Worm (Caenorhabditis elegans): Measurements from ENCODE around the gene chmp-7.

- no peak for TF ChIP-seq unc-39 (tag; optimal IDR thresholded peaks at IDR 0.05)
- TF ChIP-seq unc-62 (GFP tag; optimal IDR thresholded peaks at IDR 0.05): no peak
- TF ChIP-seq ZK546.5 (tag; optimal IDR thresholded peaks at IDR 0.05): no peak
- TF ChIP-seq R02D3.7 (tag; optimal IDR thresholded peaks at IDR 0.05): no peak
- no peak for TF ChIP-seq nhr-23 (tag; optimal IDR thresholded peaks at IDR 0.05)
- TF ChIP-seq fkh-10 (GFP tag; optimal IDR thresholded peaks at IDR 0.05): no peak
- TF ChIP-seq nhr-11 (tag; optimal IDR thresholded peaks at IDR 0.05): no peak
- no peak for TF ChIP-seq mdl-1 (tag; optimal IDR thresholded peaks at IDR 0.05)
- TF ChIP-seq pqm-1 (tag; optimal IDR thresholded peaks at IDR 0.05): no peak
- no peak for TF ChIP-seq ama-1 (optimal IDR thresholded peaks at IDR 0.05)
- no peak for TF ChIP-seq nhr-12 (tag; optimal IDR thresholded peaks at IDR 0.05)
These were observed 49.7 kb upstream of the chmp-7 start, which contains the start of gene F44G4.7 for ce11 chrII:9005067-9005466.
